Fruit fly (Drosophila melanogaster): ENCODE data around the gene CG5397.

CG5397 gene

DNA sequence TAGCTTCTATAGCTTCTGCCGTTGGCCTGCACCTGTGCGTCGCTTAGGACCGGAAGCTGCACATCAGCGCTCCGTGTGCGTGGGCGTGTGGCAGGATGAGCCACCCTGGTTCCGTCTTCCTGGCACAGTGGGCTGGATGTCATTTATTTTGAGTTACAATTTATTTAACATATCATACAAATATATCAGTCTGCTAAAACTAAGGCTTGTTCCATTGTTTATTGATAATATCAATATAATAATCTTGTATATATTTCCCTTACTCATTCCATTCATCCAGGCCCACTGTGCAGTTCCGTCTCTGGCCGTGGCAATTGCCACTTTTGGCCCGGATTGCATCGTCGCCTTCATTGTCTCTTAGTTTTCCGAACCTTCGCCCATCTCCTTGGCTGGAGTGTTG lies 25.4 kb upstream of the CG5397 start (continued):
- TF ChIP-seq CG16815 (GFP tag; optimal IDR thresholded peaks at IDR 0.05): no peak
- no peak for TF ChIP-seq Poxn (GFP tag; IDR thresholded peaks at IDR 0.05)
- TF ChIP-seq ttk (GFP tag; IDR thresholded peaks at IDR 0.05): peak; percentile 49
- TF ChIP-seq al (GFP tag; IDR thresholded peaks at IDR 0.05): 0 out of 2 replicates have a peak, but pooled peaks have one; percentile 20
- no peak for TF ChIP-seq mam (GFP tag; optimal IDR thresholded peaks at IDR 0.05)
- TF ChIP-seq CG6254 (GFP tag; optimal IDR thresholded peaks at IDR 0.05): peak; percentile 22
- no peak for TF ChIP-seq zfh2 (GFP tag; optimal IDR thresholded peaks at IDR 0.05)
- peak; percentile 53 for TF ChIP-seq sisA (GFP tag; IDR thresholded peaks at IDR 0.05)
- TF ChIP-seq NfI (GFP tag; optimal IDR thresholded peaks at IDR 0.05): peak; percentile 14
- TF ChIP-seq Stat92E (GFP tag; optimal IDR thresholded peaks at IDR 0.05): no peak
- no peak for TF ChIP-seq CG6654 (GFP tag; optimal IDR thresholded peaks at IDR 0.05)
- TF ChIP-seq luna (GFP tag; optimal IDR thresholded peaks at IDR 0.05): no peak
- TF ChIP-seq jing (GFP tag; optimal IDR thresholded peaks at IDR 0.05): no peak
- no peak for TF ChIP-seq ac (GFP tag; optimal IDR thresholded peaks at IDR 0.05)
- TF ChIP-seq Ets65A (GFP tag): peak; percentile 92
- TF ChIP-seq corto (GFP tag; optimal IDR thresholded peaks at IDR 0.05): no peak
- TF ChIP-seq CG10431 (GFP tag; optimal IDR thresholded peaks at IDR 0.05): no peak
- peak; percentile 67 for TF ChIP-seq slbo (GFP tag; IDR thresholded peaks at IDR 0.05)
- peak; percentile 47 for TF ChIP-seq CG10979 (tag; optimal IDR thresholded peaks at IDR 0.05)
- TF ChIP-seq abd-A (tag; optimal IDR thresholded peaks at IDR 0.05): no peak
- no peak for TF ChIP-seq Atf3 (GFP tag; optimal IDR thresholded peaks at IDR 0.05)
- 0 out of 3 replicates have a peak, but pooled peaks have one; percentile 47 for TF ChIP-seq otp (GFP tag; IDR thresholded peaks at IDR 0.05)
- no peak for TF ChIP-seq B-H2 (GFP tag; optimal IDR thresholded peaks at IDR 0.05)
- peak; percentile 49 for TF ChIP-seq phol (tag; optimal IDR thresholded peaks at IDR 0.05)
- TF ChIP-seq CG14965 (GFP tag; optimal IDR thresholded peaks at IDR 0.05; ENCODE audit: borderline replicate concordance): no peak
- no peak for TF ChIP-seq twi (tag; optimal IDR thresholded peaks at IDR 0.05)
- TF ChIP-seq crc (GFP tag; optimal IDR thresholded peaks at IDR 0.05): no peak
- TF ChIP-seq Mad (GFP tag; optimal IDR thresholded peaks at IDR 0.05): no peak
- TF ChIP-seq dimm (GFP tag; IDR thresholded peaks at IDR 0.05): no peak
- TF ChIP-seq E2f2 (GFP tag; IDR thresholded peaks at IDR 0.05): no peak
- peak; percentile 7 for TF ChIP-seq CG2875 (GFP tag; optimal IDR thresholded peaks at IDR 0.05)
- TF ChIP-seq Oli (tag; optimal IDR thresholded peaks at IDR 0.05): peak; percentile 58
- TF ChIP-seq CG2116 (GFP tag; optimal IDR thresholded peaks at IDR 0.05): no peak
- no peak for TF ChIP-seq crp (GFP tag; optimal IDR thresholded peaks at IDR 0.05)
- TF ChIP-seq bsh (GFP tag; optimal IDR thresholded peaks at IDR 0.05): peak in 1 of 2 experiments; percentile 63
- no peak for TF ChIP-seq Dek (tag; optimal IDR thresholded peaks at IDR 0.05)
- TF ChIP-seq bbx (GFP tag; IDR thresholded peaks at IDR 0.05; ENCODE audit: partially characterized antibody): no peak
- TF ChIP-seq Adf1 (GFP tag; IDR thresholded peaks at IDR 0.05): no peak
- TF ChIP-seq klu (GFP tag; IDR thresholded peaks at IDR 0.05): 0 out of 2 replicates have a peak, but pooled peaks have one; percentile 28
- TF ChIP-seq ranshi (GFP tag; IDR thresholded peaks at IDR 0.05): peak; percentile 61; the same call in 1 of the 2 replicates
- TF ChIP-seq CG15269 (tag; optimal IDR thresholded peaks at IDR 0.05): peak; percentile 50
- no peak for TF ChIP-seq CG13894 (tag; optimal IDR thresholded peaks at IDR 0.05)
- peak; percentile 39 for TF ChIP-seq CG2120 (GFP tag; optimal IDR thresholded peaks at IDR 0.05)
- TF ChIP-seq Bteb2 (GFP tag; optimal IDR thresholded peaks at IDR 0.05): no peak
- TF ChIP-seq sqz (GFP tag; optimal IDR thresholded peaks at IDR 0.05): no peak
- TF ChIP-seq Lim3 (GFP tag; IDR thresholded peaks at IDR 0.05): no peak
- TF ChIP-seq rib (GFP tag; IDR thresholded peaks at IDR 0.05): no peak
- TF ChIP-seq CG17186 (GFP tag; optimal IDR thresholded peaks at IDR 0.05): no peak
- TF ChIP-seq CG7786 (GFP tag; optimal IDR thresholded peaks at IDR 0.05): no peak
- no peak for TF ChIP-seq tio (GFP tag; optimal IDR thresholded peaks at IDR 0.05)
- TF ChIP-seq zfh1 (GFP tag; IDR thresholded peaks at IDR 0.05): peak; percentile 57; the same call in 2 of the 3 replicates
